Fruit fly (Drosophila melanogaster) whole organism, embryonic: ENCODE measurements around the gene CG42758.

Experiments used
- Atf3 ChIP-seq: fragments of 200-800 bp; sonication (Bioruptor generic); optimal IDR thresholded peaks from 3 replicates; lab custom pipeline; 2016; ENCODE audit warnings: missing biosample characterization, missing genetic modification characterization
- BtbVII ChIP-seq: fragments of 200-800 bp; sonication (Bioruptor generic); optimal IDR thresholded peaks from 3 replicates; lab custom pipeline; 2017; ENCODE audit warnings: missing biosample characterization, mild to moderate bottlenecking, missing genetic modification characterization
- CG11695 ChIP-seq: fragments of 200-800 bp; sonication (Bioruptor generic); IDR thresholded peaks from 3 replicates; pipeline ENCODE4 v1.3.6; 2022; ENCODE audit warnings: missing biosample characterization, missing genetic modification characterization
- CG12219 ChIP-seq: fragments of 200-800 bp; sonication (Bioruptor generic); optimal IDR thresholded peaks from 3 replicates; lab custom pipeline; 2018; ENCODE audit warnings: missing biosample characterization, mild to moderate bottlenecking, missing genetic modification characterization
- CG12299 ChIP-seq: fragments of 200-800 bp; sonication (Bioruptor generic); optimal IDR thresholded peaks from 2 replicates; lab custom pipeline; 2018; ENCODE audit warnings: missing biosample characterization, mild to moderate bottlenecking, missing genetic modification characterization
- CG12391 ChIP-seq: fragments of 200-800 bp; sonication (Bioruptor generic); optimal IDR thresholded peaks from 3 replicates; lab custom pipeline; 2018; ENCODE audit warnings: missing biosample characterization, mild to moderate bottlenecking, missing genetic modification characterization, moderate library complexity
- CG14014 ChIP-seq: fragments of 200-800 bp; sonication (Bioruptor generic); IDR thresholded peaks from 2 replicates; pipeline ENCODE4 v1.3.6; 2022; ENCODE audit warnings: missing biosample characterization, missing genetic modification characterization
- CG14965 ChIP-seq: fragments of 200-800 bp; sonication (Bioruptor generic); optimal IDR thresholded peaks from 2 replicates; lab custom pipeline; 2016; ENCODE audit warnings: missing biosample characterization, missing genetic modification characterization, borderline replicate concordance
- CG15011 ChIP-seq: fragments of 200-800 bp; sonication (Bioruptor generic); optimal IDR thresholded peaks from 3 replicates; lab custom pipeline; 2018; ENCODE audit warnings: missing biosample characterization, mild to moderate bottlenecking, missing genetic modification characterization
- CG1529 ChIP-seq: fragments of 200-800 bp; sonication (Bioruptor generic); optimal IDR thresholded peaks from 3 replicates; lab custom pipeline; 2018; ENCODE audit warnings: missing biosample characterization, missing genetic modification characterization
- CG1603 ChIP-seq: fragments of 200-800 bp; sonication (Bioruptor generic); optimal IDR thresholded peaks from 2 replicates; lab custom pipeline; 2019; ENCODE audit warnings: missing biosample characterization, mild to moderate bottlenecking, missing genetic modification characterization, moderate library complexity
- CG17385 ChIP-seq: fragments of 200-800 bp; sonication (Bioruptor generic); optimal IDR thresholded peaks from 3 replicates; lab custom pipeline; 2018; ENCODE audit warnings: missing biosample characterization, mild to moderate bottlenecking, missing genetic modification characterization
- CG18619 ChIP-seq: fragments of 200-800 bp; sonication (Bioruptor generic); optimal IDR thresholded peaks from 3 replicates; lab custom pipeline; 2017; ENCODE audit warnings: missing biosample characterization, mild to moderate bottlenecking, missing genetic modification characterization
- CG2678 ChIP-seq: fragments of 200-800 bp; sonication (Bioruptor generic); optimal IDR thresholded peaks from 3 replicates; lab custom pipeline; 2019; ENCODE audit warnings: missing biosample characterization, mild to moderate bottlenecking, missing genetic modification characterization, moderate library complexity
- CG2875 ChIP-seq: fragments of 200-800 bp; sonication (Bioruptor generic); optimal IDR thresholded peaks from 2 replicates; lab custom pipeline; 2017; ENCODE audit warnings: missing biosample characterization, mild to moderate bottlenecking, missing genetic modification characterization, missing genetic modification reagents
- CG30403 ChIP-seq: fragments of 200-800 bp; sonication (Bioruptor generic); optimal IDR thresholded peaks from 3 replicates; lab custom pipeline; 2016; ENCODE audit warnings: missing biosample characterization, missing genetic modification characterization
- CG3065 ChIP-seq: fragments of 200-800 bp; sonication (Bioruptor generic); optimal IDR thresholded peaks from 2 replicates; lab custom pipeline; 2016; ENCODE audit warnings: missing biosample characterization, missing genetic modification characterization
- CG3726 ChIP-seq: fragments of 200-800 bp; sonication (Bioruptor generic); IDR thresholded peaks from 3 replicates; pipeline ENCODE4, ENCODE4 v1.3.6; 2022; ENCODE audit warnings: missing biosample characterization, missing genetic modification characterization
- CG3995 ChIP-seq: fragments of 200-800 bp; sonication (Bioruptor generic); optimal IDR thresholded peaks from 3 replicates; lab custom pipeline; 2016; ENCODE audit warnings: missing biosample characterization, missing genetic modification characterization
- CG4730 ChIP-seq: fragments of 200-800 bp; sonication (Bioruptor generic); IDR thresholded peaks from 2 replicates; pipeline ENCODE4 v1.3.6; 2022; ENCODE audit warnings: missing biosample characterization, missing genetic modification characterization
- CG7357 ChIP-seq: fragments of 200-800 bp; sonication (Bioruptor generic); IDR thresholded peaks from 3 replicates; pipeline ENCODE4 v1.3.6; 2022; ENCODE audit warnings: missing biosample characterization, missing genetic modification characterization
- CG8290 ChIP-seq, 3 experiments: fragments of 200-800 bp; sonication (Bioruptor generic); optimal IDR thresholded peaks; 2 replicates each; lab custom pipeline; 2016 to 2019; ENCODE audit warnings: missing biosample characterization in 3 of 3, missing genetic modification characterization in 3 of 3, mild to moderate bottlenecking in 2 of 3, moderate library complexity in 1 of 3
- CG8388 ChIP-seq: fragments of 200-800 bp; sonication (Bioruptor generic); optimal IDR thresholded peaks from 2 replicates; lab custom pipeline; 2019; ENCODE audit warnings: missing biosample characterization, mild to moderate bottlenecking, missing genetic modification characterization, moderate library complexity
- Chrac-16 ChIP-seq: fragments of 200-800 bp; sonication (Bioruptor generic); optimal IDR thresholded peaks from 3 replicates; lab custom pipeline; 2016; ENCODE audit warnings: missing biosample characterization, missing genetic modification characterization
- D19B ChIP-seq: fragments of 200-800 bp; sonication (Bioruptor generic); optimal IDR thresholded peaks from 2 replicates; lab custom pipeline; 2017; ENCODE audit warnings: missing biosample characterization, mild to moderate bottlenecking, missing genetic modification characterization
- Drgx ChIP-seq: fragments of 200-800 bp; sonication (Bioruptor generic); IDR thresholded peaks from 2 replicates; pipeline ENCODE4 v1.3.6; 2022; ENCODE audit warnings: missing biosample characterization, missing genetic modification characterization
- Fer3 ChIP-seq: fragments of 200-800 bp; sonication (Bioruptor generic); optimal IDR thresholded peaks from 2 replicates; lab custom pipeline; 2018; ENCODE audit warnings: missing biosample characterization, mild to moderate bottlenecking, missing genetic modification characterization, moderate library complexity
- GATAe ChIP-seq: fragments of 200-800 bp; sonication (Bioruptor generic); conservative IDR thresholded peaks from 2 replicates; pipeline ENCODE4 v1.3.6; 2022; ENCODE audit warnings: missing biosample characterization, missing genetic modification characterization
- HLH3B ChIP-seq: fragments of 200-800 bp; sonication (Bioruptor generic); IDR thresholded peaks from 2 replicates; pipeline ENCODE4 v1.3.6; 2022; ENCODE audit warnings: missing biosample characterization, missing genetic modification characterization
- Hsf ChIP-seq: fragments of 200-800 bp; sonication (Bioruptor generic); optimal IDR thresholded peaks from 3 replicates; lab custom pipeline; 2016; ENCODE audit warnings: missing biosample characterization, missing genetic modification characterization
- Meics ChIP-seq: fragments of 200-800 bp; sonication (Bioruptor generic); optimal IDR thresholded peaks from 2 replicates; lab custom pipeline; 2017; ENCODE audit warnings: missing biosample characterization, mild to moderate bottlenecking, missing genetic modification characterization
- Mes4 ChIP-seq: fragments of 200-800 bp; sonication (Bioruptor generic); optimal IDR thresholded peaks from 2 replicates; lab custom pipeline; 2016; ENCODE audit warnings: missing biosample characterization, missing genetic modification characterization
- NC2α ChIP-seq: fragments of 200-800 bp; sonication (Bioruptor generic); optimal IDR thresholded peaks from 2 replicates; lab custom pipeline; 2016; ENCODE audit warnings: missing biosample characterization, missing genetic modification characterization
- PHDP ChIP-seq: fragments of 200-800 bp; sonication (Bioruptor generic); optimal IDR thresholded peaks from 3 replicates; lab custom pipeline; 2018; ENCODE audit warnings: missing biosample characterization, mild to moderate bottlenecking, missing genetic modification characterization, moderate library complexity
- Poxn ChIP-seq: fragments of 200-800 bp; sonication (Bioruptor generic); IDR thresholded peaks from 2 replicates; pipeline ENCODE4 v1.3.6; 2022; ENCODE audit warnings: missing biosample characterization, missing genetic modification characterization
- Rx ChIP-seq: fragments of 200-800 bp; sonication (Bioruptor generic); IDR thresholded peaks from 2 replicates; pipeline ENCODE4 v1.3.6; 2022; ENCODE audit warnings: missing biosample characterization, missing genetic modification characterization
- Spps ChIP-seq: fragments of 200-800 bp; sonication (Bioruptor generic); optimal IDR thresholded peaks from 2 replicates; lab custom pipeline; 2018; ENCODE audit warnings: missing biosample characterization, mild to moderate bottlenecking, missing genetic modification characterization
- Ssrp ChIP-seq: fragments of 200-800 bp; sonication (Bioruptor generic); optimal IDR thresholded peaks from 2 replicates; lab custom pipeline; 2018; ENCODE audit warnings: missing biosample characterization, mild to moderate bottlenecking, missing genetic modification characterization, moderate library complexity
- bigmax ChIP-seq: fragments of 200-800 bp; sonication (Bioruptor generic); optimal IDR thresholded peaks from 2 replicates; lab custom pipeline; 2018; ENCODE audit warnings: missing biosample characterization, mild to moderate bottlenecking, missing genetic modification characterization
- gsb-n ChIP-seq: fragments of 200-800 bp; sonication (Bioruptor generic); optimal IDR thresholded peaks from 3 replicates; lab custom pipeline; 2018; ENCODE audit warnings: missing biosample characterization, mild to moderate bottlenecking, missing genetic modification characterization
- knrl ChIP-seq: fragments of 200-800 bp; sonication (Bioruptor generic); IDR thresholded peaks from 3 replicates; pipeline ENCODE4 v1.3.6; 2022; ENCODE audit warnings: missing biosample characterization, missing genetic modification characterization; ENCODE audit not compliant: partially characterized antibody
- lilli ChIP-seq: fragments of 200-800 bp; sonication (Bioruptor generic); optimal IDR thresholded peaks from 3 replicates; lab custom pipeline; 2016; ENCODE audit warnings: missing biosample characterization, missing genetic modification characterization
- nmo ChIP-seq: fragments of 200-800 bp; sonication (Bioruptor generic); optimal IDR thresholded peaks from 2 replicates; lab custom pipeline; 2018; ENCODE audit warnings: missing biosample characterization, mild to moderate bottlenecking, missing genetic modification characterization, moderate library complexity
- nom ChIP-seq: fragments of 200-800 bp; sonication (Bioruptor generic); optimal IDR thresholded peaks from 2 replicates; lab custom pipeline; 2017; ENCODE audit warnings: missing biosample characterization, missing genetic modification characterization, mild to moderate bottlenecking, moderate library complexity, missing genetic modification reagents
- peb ChIP-seq: fragments of 200-800 bp; sonication (Bioruptor generic); IDR thresholded peaks from 2 replicates; pipeline ENCODE4 v1.3.6; 2022; ENCODE audit warnings: missing biosample characterization, missing genetic modification characterization
- seq ChIP-seq: fragments of 200-800 bp; sonication (Bioruptor generic); IDR thresholded peaks from 2 replicates; pipeline ENCODE4 v1.3.6; 2022; ENCODE audit warnings: missing biosample characterization, missing genetic modification characterization
- sug ChIP-seq: fragments of 200-800 bp; optimal IDR thresholded peaks from 2 replicates; lab custom pipeline; 2019; ENCODE audit warnings: missing biosample characterization, mild to moderate bottlenecking, missing genetic modification characterization, moderate library complexity
- zfh2 ChIP-seq: fragments of 200-800 bp; sonication (Bioruptor generic); optimal IDR thresholded peaks from 2 replicates; lab custom pipeline; 2016; ENCODE audit warnings: missing biosample characterization, missing genetic modification characterization

Gene CG42758

DNA sequence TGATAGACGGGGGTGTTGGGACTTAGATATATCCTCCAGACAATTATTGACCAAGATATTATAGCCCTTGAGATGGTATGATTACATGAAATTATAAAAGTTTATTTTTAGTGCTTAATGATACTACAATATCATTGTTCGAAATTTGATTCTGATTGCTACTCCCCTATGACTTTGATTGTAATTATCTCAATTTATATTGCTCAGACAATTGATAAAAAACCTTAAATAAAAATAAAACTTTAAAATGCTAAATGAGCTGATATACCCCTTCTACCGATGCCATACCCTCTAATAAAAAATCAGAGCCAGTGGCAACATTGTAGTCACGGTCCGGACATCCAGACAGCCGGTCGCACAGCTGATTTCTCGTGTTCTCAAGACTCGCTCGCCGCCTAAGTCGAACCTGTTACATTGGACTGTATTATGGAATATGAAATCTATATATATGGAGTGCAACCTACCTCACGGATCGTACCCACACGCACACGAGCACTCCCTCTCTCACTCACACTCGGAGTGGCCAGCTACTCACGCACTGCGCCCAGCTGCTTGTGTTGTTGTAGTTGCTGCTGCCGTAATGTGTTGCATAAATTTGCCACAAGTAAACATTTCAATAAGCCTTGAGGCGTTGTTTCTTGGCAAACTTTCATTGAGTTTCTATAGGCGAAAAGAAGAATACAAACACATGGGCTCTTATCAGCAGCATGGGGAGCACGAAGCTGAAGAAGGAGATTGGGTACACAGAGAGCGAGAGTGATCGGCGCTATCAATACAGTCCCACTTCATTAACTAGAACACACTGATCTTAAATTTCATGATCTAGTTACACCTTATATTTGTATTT, 45.9 kb downstream of the CG42758 start (continued):
- TF ChIP-seq CG3065 (peak; percentile 1), zfh2 (GFP tag; lab: Kevin White, UChicago) (no peak), lilli (peak; percentile 47), CG2678 (tag; lab: Kevin White, UChicago) (peak; percentile 52), PHDP (tag; lab: Kevin White, UChicago) (peak; percentile 8), CG12219 (GFP tag; lab: Kevin White, UChicago) (no peak), HLH3B (GFP tag; lab: Robert Waterston, UW) (0 out of 2 replicates have a peak, but pooled peaks have one; percentile 16), CG12299 (tag; lab: Kevin White, UChicago) (no peak), CG8290 (GFP tag; optimal IDR thresholded peaks at IDR 0.05; lab: Kevin White, UChicago) (peak; percentile 14), CG8290 (tag; optimal IDR thresholded peaks at IDR 0.05; lab: Kevin White, UChicago) (no peak), D19B (peak; percentile 86), CG17385 (GFP tag; lab: Kevin White, UChicago) (peak; percentile 8), gsb-n (peak; percentile 71), nmo (GFP tag; lab: Kevin White, UChicago) (peak; percentile 56), Atf3 (peak; percentile 21), CG7357 (GFP tag; lab: Robert Waterston, UW) (no peak), CG11695 (GFP tag; lab: Robert Waterston, UW) (peak; percentile 22; the same call in 1 of the 3 replicates), Chrac-16 (GFP tag; lab: Kevin White, UChicago) (peak; percentile 52), CG30403 (GFP tag; lab: Kevin White, UChicago) (peak; percentile 59), CG1529 (GFP tag; lab: Kevin White, UChicago) (peak; percentile 23), NC2α (no peak), Mes4 (GFP tag; lab: Kevin White, UChicago) (peak; percentile 28), CG2875 (GFP tag; lab: Kevin White, UChicago) (peak; percentile 17), peb (GFP tag; lab: Robert Waterston, UW) (0 out of 2 replicates have a peak, but pooled peaks have one; percentile 27), nom (no peak), bigmax (no peak), CG3726 (no peak), CG14965 (GFP tag; lab: Kevin White, UChicago) (no peak), CG1603 (tag; lab: Kevin White, UChicago) (peak; percentile 33), CG4730 (GFP tag; lab: Robert Waterston, UW) (no peak), CG8388 (GFP tag; lab: Kevin White, UChicago) (peak; percentile 58), Drgx (GFP tag; lab: Robert Waterston, UW) (peak; percentile 58), CG12391 (tag; lab: Kevin White, UChicago) (peak; percentile 67), Meics (GFP tag; lab: Kevin White, UChicago) (peak; percentile 13), GATAe (GFP tag; lab: Robert Waterston, UW) (no peak), Hsf (GFP tag; lab: Kevin White, UChicago) (peak; percentile 22), Ssrp (tag; lab: Kevin White, UChicago) (peak; percentile 54), CG18619 (GFP tag; lab: Kevin White, UChicago) (peak; percentile 39), BtbVII (peak; percentile 9), knrl (GFP tag; lab: Robert Waterston, UW) (no peak), Rx (GFP tag; lab: Robert Waterston, UW) (no peak), CG3995 (GFP tag; lab: Kevin White, UChicago) (no peak), CG15011 (GFP tag; lab: Kevin White, UChicago) (peak; percentile 49), sug (tag; lab: Kevin White, UChicago) (peak; percentile 65), Spps (peak; percentile 53), Poxn (GFP tag; lab: Robert Waterston, UW) (no peak), CG14014 (0 out of 2 replicates have a peak, but pooled peaks have one; percentile 14), seq (GFP tag; lab: Robert Waterston, UW) (no peak), Fer3 (tag; lab: Kevin White, UChicago) (peak; percentile 16)
